Fruit fly (Drosophila melanogaster) whole organism, embryonic: ENCODE data around the gene Ufl1.

Source experiments
- Bteb2 ChIP-seq: fragments of 200-800 bp; sonication (Bioruptor generic); optimal IDR thresholded peaks from 2 replicates; lab custom pipeline; 2016; ENCODE audit warnings: missing biosample characterization, missing genetic modification characterization
- CG10543 ChIP-seq: fragments of 200-800 bp; sonication (Bioruptor generic); optimal IDR thresholded peaks from 3 replicates; lab custom pipeline; 2017; ENCODE audit warnings: missing biosample characterization, mild to moderate bottlenecking, missing genetic modification characterization, moderate library complexity
- CG11504 ChIP-seq: fragments of 200-800 bp; sonication (Bioruptor generic); optimal IDR thresholded peaks from 3 replicates; lab custom pipeline; 2019; ENCODE audit warnings: missing biosample characterization, mild to moderate bottlenecking, missing genetic modification characterization, moderate library complexity
- CG12391 ChIP-seq: fragments of 200-800 bp; sonication (Bioruptor generic); optimal IDR thresholded peaks from 3 replicates; lab custom pipeline; 2018; ENCODE audit warnings: missing biosample characterization, mild to moderate bottlenecking, missing genetic modification characterization, moderate library complexity
- CG12744 ChIP-seq: fragments of 200-800 bp; sonication (Bioruptor generic); optimal IDR thresholded peaks from 2 replicates; lab custom pipeline; 2016; ENCODE audit warnings: missing biosample characterization, missing genetic modification characterization
- CG12942 ChIP-seq: fragments of 200-800 bp; sonication (Bioruptor generic); optimal IDR thresholded peaks from 3 replicates; lab custom pipeline; 2016; ENCODE audit warnings: missing biosample characterization, missing genetic modification characterization
- CG13775 ChIP-seq: fragments of 200-800 bp; sonication (Bioruptor generic); optimal IDR thresholded peaks from 3 replicates; lab custom pipeline; 2017; ENCODE audit warnings: missing biosample characterization, mild to moderate bottlenecking, missing genetic modification characterization
- CG14014 ChIP-seq: fragments of 200-800 bp; sonication (Bioruptor generic); IDR thresholded peaks from 2 replicates; pipeline ENCODE4 v1.3.6; 2022; ENCODE audit warnings: missing biosample characterization, missing genetic modification characterization
- CG14441 ChIP-seq: fragments of 200-800 bp; sonication (Bioruptor generic); IDR thresholded peaks from 2 replicates; pipeline ENCODE4 v1.3.6; 2022; ENCODE audit warnings: missing biosample characterization, missing genetic modification characterization
- CG15011 ChIP-seq: fragments of 200-800 bp; sonication (Bioruptor generic); optimal IDR thresholded peaks from 3 replicates; lab custom pipeline; 2018; ENCODE audit warnings: missing biosample characterization, mild to moderate bottlenecking, missing genetic modification characterization
- CG1529 ChIP-seq: fragments of 200-800 bp; sonication (Bioruptor generic); optimal IDR thresholded peaks from 3 replicates; lab custom pipeline; 2018; ENCODE audit warnings: missing biosample characterization, missing genetic modification characterization
- CG17186 ChIP-seq: fragments of 200-800 bp; sonication (Bioruptor generic); optimal IDR thresholded peaks from 3 replicates; lab custom pipeline; 2017; ENCODE audit warnings: missing biosample characterization, missing genetic modification reagents, missing genetic modification characterization
- CG17385 ChIP-seq: fragments of 200-800 bp; sonication (Bioruptor generic); optimal IDR thresholded peaks from 3 replicates; lab custom pipeline; 2018; ENCODE audit warnings: missing biosample characterization, mild to moderate bottlenecking, missing genetic modification characterization
- CG18764 ChIP-seq: fragments of 200-800 bp; sonication (Bioruptor generic); optimal IDR thresholded peaks from 3 replicates; lab custom pipeline; 2016; ENCODE audit warnings: missing biosample characterization, missing genetic modification characterization
- CG3838 ChIP-seq: fragments of 200-800 bp; sonication (Bioruptor generic); optimal IDR thresholded peaks from 3 replicates; lab custom pipeline; 2016; ENCODE audit warnings: missing biosample characterization, missing genetic modification characterization
- CG6689 ChIP-seq: fragments of 200-800 bp; sonication (Bioruptor generic); IDR thresholded peaks from 2 replicates; pipeline ENCODE4 v1.3.6; 2022; ENCODE audit warnings: missing biosample characterization, missing genetic modification characterization
- CG7556 ChIP-seq: fragments of 200-800 bp; sonication (Bioruptor generic); optimal IDR thresholded peaks from 2 replicates; lab custom pipeline; 2017; ENCODE audit warnings: missing biosample characterization, mild to moderate bottlenecking, missing genetic modification characterization
- CG7963 ChIP-seq: fragments of 200-800 bp; sonication (Bioruptor generic); IDR thresholded peaks from 3 replicates; pipeline ENCODE4 v1.3.6; 2022; ENCODE audit warnings: missing biosample characterization, missing genetic modification characterization; ENCODE audit not compliant: partially characterized antibody
- CG8359 ChIP-seq: fragments of 200-800 bp; sonication (Bioruptor generic); optimal IDR thresholded peaks from 2 replicates; lab custom pipeline; 2017; ENCODE audit warnings: missing biosample characterization, mild to moderate bottlenecking, missing genetic modification characterization, borderline replicate concordance
- Drgx ChIP-seq: fragments of 200-800 bp; sonication (Bioruptor generic); IDR thresholded peaks from 2 replicates; pipeline ENCODE4 v1.3.6; 2022; ENCODE audit warnings: missing biosample characterization, missing genetic modification characterization
- Fer1 ChIP-seq: fragments of 200-800 bp; sonication (Bioruptor generic); optimal IDR thresholded peaks from 2 replicates; lab custom pipeline; 2017; ENCODE audit warnings: missing biosample characterization, mild to moderate bottlenecking, missing genetic modification characterization
- Fer3 ChIP-seq: fragments of 200-800 bp; sonication (Bioruptor generic); optimal IDR thresholded peaks from 2 replicates; lab custom pipeline; 2018; ENCODE audit warnings: missing biosample characterization, mild to moderate bottlenecking, missing genetic modification characterization, moderate library complexity
- HLH3B ChIP-seq: fragments of 200-800 bp; sonication (Bioruptor generic); IDR thresholded peaks from 2 replicates; pipeline ENCODE4 v1.3.6; 2022; ENCODE audit warnings: missing biosample characterization, missing genetic modification characterization
- HmgZ ChIP-seq: fragments of 200-800 bp; sonication (Bioruptor generic); optimal IDR thresholded peaks from 2 replicates; lab custom pipeline; 2018; ENCODE audit warnings: missing biosample characterization, mild to moderate bottlenecking, missing genetic modification characterization
- Jarid2 ChIP-seq: fragments of 200-800 bp; sonication (Bioruptor generic); optimal IDR thresholded peaks from 3 replicates; lab custom pipeline; 2017; ENCODE audit warnings: mild to moderate bottlenecking, missing biosample characterization, missing genetic modification reagents, missing genetic modification characterization
- MESR4 ChIP-seq: fragments of 200-800 bp; sonication (Bioruptor generic); optimal IDR thresholded peaks from 2 replicates; lab custom pipeline; 2018; ENCODE audit warnings: missing biosample characterization, mild to moderate bottlenecking, missing genetic modification characterization, moderate library complexity
- Mes4 ChIP-seq: fragments of 200-800 bp; sonication (Bioruptor generic); optimal IDR thresholded peaks from 2 replicates; lab custom pipeline; 2016; ENCODE audit warnings: missing biosample characterization, missing genetic modification characterization
- NC2α ChIP-seq: fragments of 200-800 bp; sonication (Bioruptor generic); optimal IDR thresholded peaks from 2 replicates; lab custom pipeline; 2016; ENCODE audit warnings: missing biosample characterization, missing genetic modification characterization
- Spps ChIP-seq: fragments of 200-800 bp; sonication (Bioruptor generic); optimal IDR thresholded peaks from 2 replicates; lab custom pipeline; 2018; ENCODE audit warnings: missing biosample characterization, mild to moderate bottlenecking, missing genetic modification characterization
- Usf ChIP-seq: fragments of 200-800 bp; sonication (Bioruptor generic); optimal IDR thresholded peaks from 2 replicates; lab custom pipeline; 2017; ENCODE audit warnings: missing genotype, missing biosample characterization, missing genetic modification characterization
- cas ChIP-seq: fragments of 200-800 bp; sonication (Bioruptor generic); IDR thresholded peaks from 2 replicates; pipeline ENCODE4 v1.3.6; 2022; ENCODE audit warnings: missing biosample characterization, missing genetic modification characterization
- chif ChIP-seq, 2 experiments: fragments of 200-800 bp; sonication (Bioruptor generic); optimal IDR thresholded peaks; 3 replicates each; lab custom pipeline; 2016; ENCODE audit warnings: missing biosample characterization in 2 of 2, missing genetic modification characterization in 2 of 2
- crp ChIP-seq, 2 experiments: fragments of 200-800 bp; sonication (Bioruptor generic); optimal IDR thresholded peaks; 2 replicates in 1 of 2; 3 replicates in 1 of 2; lab custom pipeline; 2017; ENCODE audit warnings: missing biosample characterization in 2 of 2, missing genetic modification characterization in 2 of 2, mild to moderate bottlenecking in 1 of 2, moderate library complexity in 1 of 2
- da ChIP-seq: fragments of 200-800 bp; sonication (Bioruptor generic); optimal IDR thresholded peaks from 2 replicates; lab custom pipeline; 2016; ENCODE audit warnings: missing biosample characterization, missing genetic modification characterization
- dm ChIP-seq: fragments of 200-800 bp; sonication (Bioruptor generic); optimal IDR thresholded peaks from 3 replicates; lab custom pipeline; 2016; ENCODE audit warnings: missing biosample characterization, missing genetic modification characterization
- fd64A ChIP-seq: fragments of 200-800 bp; sonication (Bioruptor generic); optimal IDR thresholded peaks from 3 replicates; lab custom pipeline; 2018; ENCODE audit warnings: missing biosample characterization, mild to moderate bottlenecking, missing genetic modification characterization
- fd96Cb ChIP-seq: fragments of 200-800 bp; sonication (Bioruptor generic); optimal IDR thresholded peaks from 2 replicates; lab custom pipeline; 2018; ENCODE audit warnings: missing biosample characterization, mild to moderate bottlenecking, missing genetic modification characterization, moderate library complexity
- gfzf ChIP-seq: fragments of 200-800 bp; sonication (Bioruptor generic); optimal IDR thresholded peaks from 2 replicates; lab custom pipeline; 2016; ENCODE audit warnings: missing biosample characterization, mild to moderate bottlenecking, missing genetic modification characterization, moderate library complexity
- gsb ChIP-seq: fragments of 200-800 bp; sonication (Bioruptor generic); IDR thresholded peaks from 2 replicates; pipeline ENCODE4 v1.3.6; 2022; ENCODE audit warnings: missing biosample characterization, missing genetic modification characterization
- knrl ChIP-seq: fragments of 200-800 bp; sonication (Bioruptor generic); IDR thresholded peaks from 3 replicates; pipeline ENCODE4 v1.3.6; 2022; ENCODE audit warnings: missing biosample characterization, missing genetic modification characterization; ENCODE audit not compliant: partially characterized antibody
- lola ChIP-seq, 3 experiments: fragments of >200 bp in 2 of 3; fragments of 200-800 bp in 1 of 3; sonication (Bioruptor generic) in 1 of 3; optimal IDR thresholded peaks; 2 replicates each; lab custom pipeline; 2017 to 2019; ENCODE audit warnings: missing biosample characterization in 3 of 3, missing genetic modification characterization in 3 of 3, mild to moderate bottlenecking in 1 of 3, moderate library complexity in 1 of 3
- nom ChIP-seq: fragments of 200-800 bp; sonication (Bioruptor generic); optimal IDR thresholded peaks from 2 replicates; lab custom pipeline; 2017; ENCODE audit warnings: missing biosample characterization, missing genetic modification characterization, mild to moderate bottlenecking, moderate library complexity, missing genetic modification reagents
- oc ChIP-seq: fragments of 200-800 bp; sonication (Bioruptor generic); optimal IDR thresholded peaks from 2 replicates; lab custom pipeline; 2018; ENCODE audit warnings: missing biosample characterization, mild to moderate bottlenecking, missing genetic modification characterization, moderate library complexity
- onecut ChIP-seq: fragments of 200-800 bp; sonication (Bioruptor generic); IDR thresholded peaks from 2 replicates; pipeline ENCODE4 v1.3.6; 2022; ENCODE audit warnings: missing biosample characterization, missing genetic modification characterization
- pho ChIP-seq: fragments of 200-800 bp; sonication (Bioruptor generic); optimal IDR thresholded peaks from 2 replicates; lab custom pipeline; 2016; ENCODE audit warnings: missing biosample characterization, missing genetic modification characterization
- pzg ChIP-seq: fragments of 200-800 bp; sonication (Bioruptor generic); optimal IDR thresholded peaks from 3 replicates; lab custom pipeline; 2018; ENCODE audit warnings: missing biosample characterization, mild to moderate bottlenecking, missing genetic modification characterization, moderate library complexity
- scrt ChIP-seq: fragments of 200-800 bp; sonication (Bioruptor generic); optimal IDR thresholded peaks from 2 replicates; lab custom pipeline; 2018; ENCODE audit warnings: missing biosample characterization, mild to moderate bottlenecking, missing genetic modification characterization, moderate library complexity
- unpg ChIP-seq: fragments of 200-800 bp; sonication (Bioruptor generic); optimal IDR thresholded peaks from 3 replicates; lab custom pipeline; 2018; ENCODE audit warnings: missing biosample characterization, mild to moderate bottlenecking, missing genetic modification characterization, moderate library complexity

The Ufl1 gene

dm6 chr3R:7108589-7109312 is 34.5 kb upstream of the Ufl1 start (continued):
- TF ChIP-seq Fer3 (tag; lab: Kevin White, UChicago) (peak; percentile 88), NC2α (GFP tag; lab: Kevin White, UChicago) (peak; percentile 88), MESR4 (GFP tag; lab: Kevin White, UChicago) (peak; percentile 24), CG10543 (GFP tag; lab: Kevin White, UChicago) (no peak), HmgZ (tag; lab: Kevin White, UChicago) (peak; percentile 84), CG13775 (peak; percentile 94), CG3838 (GFP tag; lab: Kevin White, UChicago) (peak; percentile 86), gsb (GFP tag; lab: Robert Waterston, UW) (no peak), pho (GFP tag; lab: Kevin White, UChicago) (peak; percentile 68), CG17186 (GFP tag; lab: Kevin White, UChicago) (peak; percentile 89), da (GFP tag; lab: Kevin White, UChicago) (peak; percentile 64), unpg (GFP tag; lab: Kevin White, UChicago) (peak; percentile 96), scrt (peak; percentile 78), dm (GFP tag; lab: Kevin White, UChicago) (peak; percentile 79), oc (tag; lab: Kevin White, UChicago) (peak; percentile 97), crp (GFP tag; optimal IDR thresholded peaks at IDR 0.05; lab: Kevin White, UChicago) (peak; percentile 41 to 60), Jarid2 (GFP tag; lab: Kevin White, UChicago) (peak; percentile 70), fd64A (peak; percentile 92), HLH3B (GFP tag; lab: Robert Waterston, UW) (no peak), Mes4 (GFP tag; lab: Kevin White, UChicago) (peak; percentile 93), CG11504 (peak; percentile 96), CG7963 (GFP tag; lab: Robert Waterston, UW) (no peak), CG12744 (GFP tag; lab: Kevin White, UChicago) (peak; percentile 82), pzg (GFP tag; lab: Kevin White, UChicago) (no peak), CG14014 (GFP tag; lab: Robert Waterston, UW) (no peak), lola (GFP tag; optimal IDR thresholded peaks at IDR 0.05; lab: Kevin White, UChicago) (peak in 1 of 3 experiments; percentile 99), CG12391 (tag; lab: Kevin White, UChicago) (peak; percentile 99), knrl (no peak), fd96Cb (tag; lab: Kevin White, UChicago) (peak; percentile 97), nom (peak; percentile 62), Usf (GFP tag; lab: Kevin White, UChicago) (peak; percentile 77), CG18764 (GFP tag; lab: Kevin White, UChicago) (peak; percentile 95), CG17385 (peak; percentile 93), gfzf (no peak), onecut (GFP tag; lab: Robert Waterston, UW) (peak; percentile 90), Bteb2 (peak; percentile 84), CG15011 (GFP tag; lab: Kevin White, UChicago) (peak; percentile 87), chif (GFP tag; optimal IDR thresholded peaks at IDR 0.05; lab: Kevin White, UChicago) (peak; percentile 92 to 97), CG14441 (no peak), CG7556 (GFP tag; lab: Kevin White, UChicago) (peak; percentile 90), CG6689 (GFP tag; lab: Robert Waterston, UW) (no peak), Drgx (GFP tag; lab: Robert Waterston, UW) (no peak), Spps (tag; lab: Kevin White, UChicago) (peak; percentile 97), CG8359 (peak; percentile 87), CG12942 (GFP tag; lab: Kevin White, UChicago) (peak; percentile 94), cas (GFP tag; lab: Robert Waterston, UW) (no peak), CG1529 (GFP tag; lab: Kevin White, UChicago) (peak; percentile 97), Fer1 (GFP tag; lab: Kevin White, UChicago) (peak; percentile 63)
